Fruit fly (Drosophila melanogaster): ENCODE results near the gene CG10591.
A peak's percentile ranks its signal among the peaks of the same experiment; 100 is the strongest.

The CG10591 gene

dm6 chr3L:5577250-5578138 lies 22.0 kb downstream of the CG10591 start, which contains the start of gene Msr-110 (continued):
- peak; percentile 77 for TF ChIP-seq abd-A (tag; optimal IDR thresholded peaks at IDR 0.05)
- TF ChIP-seq CG30431 (GFP tag; optimal IDR thresholded peaks at IDR 0.05) = peak; percentile 67
- peak; percentile 78; the same call in 3 of the 4 replicates for TF ChIP-seq Gug (GFP tag; IDR thresholded peaks at IDR 0.05)
- TF ChIP-seq nmo (GFP tag; optimal IDR thresholded peaks at IDR 0.05) = peak; percentile 91
- peak; percentile 76 for TF ChIP-seq CG4424 (GFP tag; optimal IDR thresholded peaks at IDR 0.05)
- TF ChIP-seq fd3F (GFP tag; optimal IDR thresholded peaks at IDR 0.05) = peak; percentile 87
- TF ChIP-seq CG18262 (tag; optimal IDR thresholded peaks at IDR 0.05) = peak; percentile 86
- peak; percentile 90 for TF ChIP-seq CG12299 (tag; optimal IDR thresholded peaks at IDR 0.05)
- peak; percentile 72 for TF ChIP-seq CG8388 (GFP tag; optimal IDR thresholded peaks at IDR 0.05)
- peak; percentile 73; the same call in 1 of the 3 replicates for TF ChIP-seq C15 (GFP tag; IDR thresholded peaks at IDR 0.05)
- TF ChIP-seq Dfd (GFP tag; optimal IDR thresholded peaks at IDR 0.05) = no peak
- peak; percentile 69 for TF ChIP-seq CG8089 (GFP tag; optimal IDR thresholded peaks at IDR 0.05)
- peak; percentile 90 for TF ChIP-seq CG14014 (GFP tag; IDR thresholded peaks at IDR 0.05)
- peak; percentile 29 for TF ChIP-seq Ets97D (GFP tag; optimal IDR thresholded peaks at IDR 0.05)
- TF ChIP-seq cato (GFP tag; optimal IDR thresholded peaks at IDR 0.05; ENCODE audit: borderline replicate concordance) = peak; percentile 66
- peak; percentile 49 for TF ChIP-seq CG3995 (GFP tag; optimal IDR thresholded peaks at IDR 0.05)
- peak; percentile 37 for TF ChIP-seq en (GFP tag; optimal IDR thresholded peaks at IDR 0.05)
- peak; percentile 71 for TF ChIP-seq CG12104 (GFP tag; optimal IDR thresholded peaks at IDR 0.05)
- TF ChIP-seq Kr (GFP tag; optimal IDR thresholded peaks at IDR 0.05) = no peak
- peak; percentile 53 for TF ChIP-seq ab (GFP tag; optimal IDR thresholded peaks at IDR 0.05)
- TF ChIP-seq CG8944 (GFP tag; optimal IDR thresholded peaks at IDR 0.05) = peak; percentile 64
- peak; percentile 81 for TF ChIP-seq croc (GFP tag; conservative IDR thresholded peaks at IDR 0.05)
- TF ChIP-seq CG4854 (GFP tag; optimal IDR thresholded peaks at IDR 0.05) = peak; percentile 58
- peak; percentile 94 for TF ChIP-seq slbo (GFP tag; IDR thresholded peaks at IDR 0.05)
- peak; percentile 75 for TF ChIP-seq CG11085 (GFP tag; IDR thresholded peaks at IDR 0.05)
- no peak for TF ChIP-seq HLHmδ (GFP tag; optimal IDR thresholded peaks at IDR 0.05)
- TF ChIP-seq hbn (GFP tag; IDR thresholded peaks at IDR 0.05; ENCODE audit: partially characterized antibody) = no peak
- peak; percentile 61 for TF ChIP-seq trh (GFP tag; optimal IDR thresholded peaks at IDR 0.05)
- TF ChIP-seq CG17568 (GFP tag; optimal IDR thresholded peaks at IDR 0.05) = peak; percentile 76
- peak; percentile 94 for TF ChIP-seq Fer3 (tag; optimal IDR thresholded peaks at IDR 0.05)
- TF ChIP-seq ato (GFP tag; IDR thresholded peaks at IDR 0.05; ENCODE audit: partially characterized antibody) = no peak
- peak; percentile 85 for TF ChIP-seq CG6854 (GFP tag; optimal IDR thresholded peaks at IDR 0.05)
- peak; percentile 86 for TF ChIP-seq CG6765 (GFP tag; optimal IDR thresholded peaks at IDR 0.05)
- peak; percentile 59 for TF ChIP-seq psq (GFP tag; optimal IDR thresholded peaks at IDR 0.05)
- TF ChIP-seq cad (GFP tag; optimal IDR thresholded peaks at IDR 0.05) = no peak
- TF ChIP-seq CG3407 (GFP tag; optimal IDR thresholded peaks at IDR 0.05) = peak; percentile 74
- peak; percentile 86 for TF ChIP-seq sug (tag; optimal IDR thresholded peaks at IDR 0.05)
- TF ChIP-seq gro (GFP tag; optimal IDR thresholded peaks at IDR 0.05) = no peak
- peak; percentile 39 for TF ChIP-seq vfl (GFP tag; optimal IDR thresholded peaks at IDR 0.05)
- peak; percentile 93 for TF ChIP-seq Sox102F (GFP tag; optimal IDR thresholded peaks at IDR 0.05)
- TF ChIP-seq CG2199 (GFP tag; IDR thresholded peaks at IDR 0.05) = no peak; the same call in 2 of the 3 replicates
- peak; percentile 67 for TF ChIP-seq tx (GFP tag; optimal IDR thresholded peaks at IDR 0.05)
- TF ChIP-seq danr (GFP tag; IDR thresholded peaks at IDR 0.05) = peak; percentile 85; the same call in 1 of the 2 replicates
- peak; percentile 98 for TF ChIP-seq Ets65A (GFP tag)
- TF ChIP-seq tio (GFP tag; optimal IDR thresholded peaks at IDR 0.05) = peak; percentile 77
- peak; percentile 91 for TF ChIP-seq Abd-B (GFP tag; optimal IDR thresholded peaks at IDR 0.05)
- peak; percentile 74 for TF ChIP-seq Atf3 (GFP tag; optimal IDR thresholded peaks at IDR 0.05)
- peak; percentile 88 for TF ChIP-seq CG2712 (tag; optimal IDR thresholded peaks at IDR 0.05)
- TF ChIP-seq ara (GFP tag; IDR thresholded peaks at IDR 0.05) = peak; percentile 66
